Fruit fly (Drosophila melanogaster) whole organism, prepupa: Measurements from ENCODE around the gene SclA.
A peak's percentile ranks its signal among the peaks of the same experiment; 100 is the strongest.

Source experiments
- Blimp-1 ChIP-seq: fragments of 200-800 bp; sonication (Bioruptor generic); optimal IDR thresholded peaks from 3 replicates; lab custom pipeline; 2017; ENCODE audit warnings: missing biosample characterization, missing genetic modification characterization, mild to moderate bottlenecking, moderate library complexity, missing genetic modification reagents
- CG11294 ChIP-seq: fragments of 200-800 bp; sonication (Bioruptor generic); IDR thresholded peaks from 2 replicates; pipeline ENCODE4 v1.3.6; 2022; ENCODE audit warnings: missing biosample characterization, missing genetic modification characterization
- CG11762 ChIP-seq: fragments of 200-800 bp; sonication (Bioruptor generic); optimal IDR thresholded peaks from 3 replicates; lab custom pipeline; 2016; ENCODE audit warnings: missing biosample characterization, missing genetic modification characterization; ENCODE audit not compliant: insufficient read depth
- CG15336 ChIP-seq: fragments of 200-800 bp; sonication (Bioruptor generic); IDR thresholded peaks from 2 replicates; pipeline ENCODE4 v1.3.6; 2022; ENCODE audit warnings: missing biosample characterization, missing genetic modification characterization
- CG3032 ChIP-seq: fragments of 200-800 bp; optimal IDR thresholded peaks from 2 replicates; lab custom pipeline; 2019; ENCODE audit warnings: missing biosample characterization, mild to moderate bottlenecking, missing genetic modification characterization, moderate library complexity
- CG32006 ChIP-seq: fragments of 200-800 bp; sonication (Bioruptor generic); optimal IDR thresholded peaks from 3 replicates; lab custom pipeline; 2017; ENCODE audit warnings: missing biosample characterization, mild to moderate bottlenecking, missing genetic modification characterization
- CG34406 ChIP-seq: fragments of 200-800 bp; sonication (Bioruptor generic); optimal IDR thresholded peaks from 3 replicates; lab custom pipeline; 2016; ENCODE audit warnings: missing biosample characterization, missing genetic modification characterization
- CG3919 ChIP-seq: fragments of 200-800 bp; sonication (Bioruptor generic); optimal IDR thresholded peaks from 3 replicates; lab custom pipeline; 2016; ENCODE audit warnings: missing biosample characterization, missing genetic modification characterization
- CG4318 ChIP-seq: fragments of 200-800 bp; sonication (Bioruptor generic); optimal IDR thresholded peaks from 3 replicates; lab custom pipeline; 2017; ENCODE audit warnings: missing biosample characterization, mild to moderate bottlenecking, missing genetic modification characterization
- CG6163 ChIP-seq: fragments of 200-800 bp; sonication (Bioruptor generic); IDR thresholded peaks from 3 replicates; pipeline ENCODE4 v1.3.6; 2022; ENCODE audit warnings: missing biosample characterization, missing genetic modification characterization
- CG6276 ChIP-seq: fragments of 200-800 bp; sonication (Bioruptor generic); optimal IDR thresholded peaks from 2 replicates; lab custom pipeline; 2017; ENCODE audit warnings: missing biosample characterization, mild to moderate bottlenecking, missing genetic modification characterization
- CG6808 ChIP-seq: fragments of 200-800 bp; sonication (Bioruptor generic); optimal IDR thresholded peaks from 3 replicates; lab custom pipeline; 2017; ENCODE audit warnings: missing biosample characterization, missing genetic modification characterization, mild to moderate bottlenecking, moderate library complexity, missing genetic modification reagents
- CG6854 ChIP-seq: fragments of 200-800 bp; sonication (Bioruptor generic); optimal IDR thresholded peaks from 2 replicates; lab custom pipeline; 2017; ENCODE audit warnings: missing biosample characterization, mild to moderate bottlenecking, missing genetic modification characterization
- CG8119 ChIP-seq: fragments of 200-800 bp; sonication (Bioruptor generic); IDR thresholded peaks from 3 replicates; pipeline ENCODE4 v1.3.6; 2022; ENCODE audit warnings: missing biosample characterization, missing genetic modification characterization
- CG8319 ChIP-seq: fragments of 200-800 bp; sonication (Bioruptor generic); optimal IDR thresholded peaks from 3 replicates; lab custom pipeline; 2016; ENCODE audit warnings: missing biosample characterization, missing genetic modification characterization
- CG9139 ChIP-seq: fragments of 200-800 bp; sonication (Bioruptor generic); optimal IDR thresholded peaks from 3 replicates; lab custom pipeline; 2017; ENCODE audit warnings: missing biosample characterization, mild to moderate bottlenecking, missing genetic modification characterization
- Eip78C ChIP-seq: fragments of 200-800 bp; sonication (Bioruptor generic); peaks from one replicate; lab custom pipeline; 2016; ENCODE audit warnings: missing biosample characterization, missing genetic modification characterization
- Eip93F ChIP-seq: fragments of 200-800 bp; sonication (Bioruptor generic); optimal IDR thresholded peaks from 2 replicates; lab custom pipeline; 2016; ENCODE audit warnings: missing biosample characterization, mild to moderate bottlenecking, missing genetic modification characterization
- Ets21C ChIP-seq: fragments of 200-800 bp; sonication (Bioruptor generic); optimal IDR thresholded peaks from 3 replicates; lab custom pipeline; 2016; ENCODE audit warnings: missing biosample characterization, missing genetic modification characterization
- Gug ChIP-seq: fragments of 200-800 bp; sonication (Bioruptor generic); IDR thresholded peaks from 2 replicates; pipeline ENCODE4 v1.3.6; 2022; ENCODE audit warnings: missing biosample characterization, missing genetic modification characterization
- Hr38 ChIP-seq: sonication (Bioruptor generic); optimal IDR thresholded peaks from 2 replicates; lab custom pipeline; 2016; ENCODE audit warnings: missing biosample characterization, missing genetic modification characterization
- Hr39 ChIP-seq: fragments of 200-800 bp; sonication (Bioruptor generic); optimal IDR thresholded peaks from 2 replicates; lab custom pipeline; 2016; ENCODE audit warnings: missing biosample characterization, missing genetic modification characterization
- Hr4 ChIP-seq: fragments of 200-800 bp; sonication (Bioruptor generic); optimal IDR thresholded peaks from 3 replicates; lab custom pipeline; 2016; ENCODE audit warnings: missing biosample characterization, missing genetic modification characterization
- Lpt ChIP-seq: fragments of 200-800 bp; sonication (Bioruptor generic); optimal IDR thresholded peaks from 3 replicates; lab custom pipeline; 2016; ENCODE audit warnings: missing biosample characterization, missing genetic modification characterization
- Met ChIP-seq: fragments of 200-800 bp; sonication (Bioruptor generic); optimal IDR thresholded peaks from 3 replicates; lab custom pipeline; 2016; ENCODE audit warnings: missing biosample characterization, missing genetic modification characterization
- OdsH ChIP-seq: fragments of 200-800 bp; sonication (Bioruptor generic); optimal IDR thresholded peaks from 3 replicates; lab custom pipeline; 2016; ENCODE audit warnings: missing biosample characterization, missing genetic modification characterization
- Smox ChIP-seq: fragments of 200-800 bp; sonication (Bioruptor generic); optimal IDR thresholded peaks from 3 replicates; lab custom pipeline; 2016; ENCODE audit warnings: missing biosample characterization, missing genetic modification characterization
- Sox102F ChIP-seq: fragments of 200-800 bp; sonication (Bioruptor generic); optimal IDR thresholded peaks from 2 replicates; lab custom pipeline; 2016; ENCODE audit warnings: missing biosample characterization, mild to moderate bottlenecking, missing genetic modification characterization
- Sox14 ChIP-seq: fragments of 200-800 bp; sonication (Bioruptor generic); optimal IDR thresholded peaks from 3 replicates; lab custom pipeline; 2016; ENCODE audit warnings: missing biosample characterization, missing genetic modification characterization
- Sox15 ChIP-seq: fragments of 200-800 bp; sonication (Bioruptor generic); optimal IDR thresholded peaks from 3 replicates; lab custom pipeline; 2016; ENCODE audit warnings: missing biosample characterization, missing genetic modification characterization
- achi ChIP-seq: fragments of 200-800 bp; sonication (Bioruptor generic); optimal IDR thresholded peaks from 3 replicates; lab custom pipeline; 2016; ENCODE audit warnings: missing biosample characterization, missing genetic modification characterization
- acj6 ChIP-seq: fragments of 200-800 bp; sonication (Bioruptor generic); optimal IDR thresholded peaks from 3 replicates; lab custom pipeline; 2016; ENCODE audit warnings: missing biosample characterization, missing genetic modification characterization
- cyc ChIP-seq: fragments of 200-800 bp; sonication (Bioruptor generic); optimal IDR thresholded peaks from 3 replicates; lab custom pipeline; 2016; ENCODE audit warnings: missing biosample characterization, missing genetic modification characterization
- dsx ChIP-seq: fragments of 200-800 bp; optimal IDR thresholded peaks from 3 replicates; lab custom pipeline; 2019; ENCODE audit warnings: missing biosample characterization, mild to moderate bottlenecking, missing genetic modification characterization, moderate library complexity; ENCODE audit not compliant: poor library complexity, severe bottlenecking
- eg ChIP-seq: fragments of 200-800 bp; sonication (Bioruptor generic); IDR thresholded peaks from 3 replicates; pipeline ENCODE4 v1.3.6; 2022; ENCODE audit warnings: missing biosample characterization, missing genetic modification characterization
- fd59A ChIP-seq: fragments of 200-800 bp; sonication (Bioruptor generic); optimal IDR thresholded peaks from 2 replicates; lab custom pipeline; 2017; ENCODE audit warnings: missing biosample characterization, mild to moderate bottlenecking, missing genetic modification characterization, missing genetic modification reagents
- fd85E ChIP-seq: fragments of 200-800 bp; sonication (Bioruptor generic); optimal IDR thresholded peaks from 3 replicates; lab custom pipeline; 2016; ENCODE audit warnings: missing biosample characterization, missing genetic modification characterization
- fkh ChIP-seq: fragments of 200-800 bp; sonication (Bioruptor generic); optimal IDR thresholded peaks from 3 replicates; lab custom pipeline; 2017; ENCODE audit warnings: missing biosample characterization, mild to moderate bottlenecking, missing genetic modification characterization, moderate library complexity
- net ChIP-seq: fragments of 200-800 bp; sonication (Bioruptor generic); optimal IDR thresholded peaks from 3 replicates; lab custom pipeline; 2016; ENCODE audit warnings: missing biosample characterization, missing genetic modification characterization
- pdm3 ChIP-seq: fragments of 200-800 bp; sonication (Bioruptor generic); optimal IDR thresholded peaks from 3 replicates; lab custom pipeline; 2016; ENCODE audit warnings: missing biosample characterization, missing genetic modification characterization
- salr ChIP-seq, 2 experiments: fragments of 200-800 bp; sonication (Bioruptor generic); optimal IDR thresholded peaks; 3 replicates each; lab custom pipeline; 2016 to 2018; ENCODE audit warnings: missing biosample characterization in 2 of 2, missing genetic modification characterization in 2 of 2, mild to moderate bottlenecking in 1 of 2
- svp ChIP-seq: fragments of 200-800 bp; sonication (Bioruptor generic); peaks from one replicate; lab custom pipeline; 2016; ENCODE audit warnings: missing biosample characterization, missing genetic modification characterization
- topi ChIP-seq: fragments of 200-800 bp; sonication (Bioruptor generic); optimal IDR thresholded peaks from 3 replicates; lab custom pipeline; 2016; ENCODE audit warnings: missing biosample characterization, missing genetic modification characterization
- vri ChIP-seq: fragments of 200-800 bp; sonication (Bioruptor generic); optimal IDR thresholded peaks from 3 replicates; lab custom pipeline; 2016; ENCODE audit warnings: missing biosample characterization, mild to moderate bottlenecking, missing genetic modification characterization

SclA gene

DNA sequence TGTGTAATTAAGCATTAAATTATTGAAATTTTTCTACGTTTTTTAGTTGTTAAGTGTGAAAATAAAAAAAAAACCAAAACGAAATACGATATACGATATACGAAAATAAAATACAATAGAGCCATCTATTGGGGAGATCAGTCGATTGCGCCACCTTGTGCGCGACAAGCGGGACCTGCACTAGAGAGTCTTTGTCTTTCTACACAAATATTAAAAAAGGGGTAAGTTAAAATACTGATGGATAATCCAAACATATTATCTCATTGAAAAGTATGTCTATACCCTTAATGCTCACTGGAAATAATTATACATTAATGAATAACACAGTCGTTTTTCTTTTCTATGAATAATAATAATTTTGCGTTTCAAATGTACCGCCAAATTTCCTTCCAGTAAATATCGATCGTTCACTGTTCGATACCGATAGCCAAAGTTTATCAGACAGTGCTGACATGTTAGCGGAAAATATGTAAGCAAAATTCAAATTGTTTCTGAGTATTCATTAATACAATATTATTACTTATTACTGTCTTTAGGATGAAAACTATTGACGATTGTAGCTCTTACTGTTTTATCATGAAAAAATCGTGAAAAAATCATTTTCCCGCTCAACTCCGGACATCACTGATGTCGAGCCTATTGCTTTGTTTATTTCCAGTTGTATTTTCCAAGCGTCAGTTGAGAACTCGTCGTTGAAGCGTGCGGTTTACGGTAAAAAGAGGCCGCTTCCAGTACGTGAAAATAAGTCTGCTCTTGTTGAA is 21.6 kb upstream of the SclA start, which contains the start of gene mdy (continued):
- TF ChIP-seq salr (GFP tag; optimal IDR thresholded peaks at IDR 0.05; lab: Kevin White, UChicago) (peak in 1 of 2 experiments; percentile 44), Gug (peak; percentile 52), CG9139 (GFP tag; lab: Kevin White, UChicago) (no peak), Met (peak; percentile 74), CG11762 (GFP tag; lab: Kevin White, UChicago) (peak; percentile 49), fd85E (GFP tag; lab: Kevin White, UChicago) (no peak), CG34406 (GFP tag; lab: Kevin White, UChicago) (no peak), dsx (peak; percentile 36), CG3032 (peak; percentile 25), eg (0 out of 3 replicates have a peak, but pooled peaks have one; percentile 56), Sox14 (GFP tag; lab: Kevin White, UChicago) (peak; percentile 90), Hr38 (GFP tag; lab: Kevin White, UChicago) (no peak), Lpt (GFP tag; lab: Kevin White, UChicago) (peak; percentile 44), svp (GFP tag; lab: Kevin White, UChicago) (peak; percentile 89), net (GFP tag; lab: Kevin White, UChicago) (peak; percentile 40), CG6163 (peak; percentile 70; the same call in 2 of the 3 replicates), acj6 (GFP tag; lab: Kevin White, UChicago) (peak; percentile 64), CG6854 (no peak), Sox15 (GFP tag; lab: Kevin White, UChicago) (no peak), Eip93F (GFP tag; lab: Kevin White, UChicago) (peak; percentile 46), OdsH (GFP tag; lab: Kevin White, UChicago) (peak; percentile 58), Smox (GFP tag; lab: Kevin White, UChicago) (peak; percentile 64), CG11294 (no peak; the same call in 1 of the 2 replicates), Sox102F (GFP tag; lab: Kevin White, UChicago) (peak; percentile 68), achi (GFP tag; lab: Kevin White, UChicago) (peak; percentile 41), Blimp-1 (GFP tag; lab: Kevin White, UChicago) (no peak)

dm6 chr2L:16816750-16817087 is 21.1 kb upstream of the SclA start:
- TF ChIP-seq svp (GFP tag; lab: Kevin White, UChicago) (peak; percentile 73), fkh (GFP tag; lab: Kevin White, UChicago) (peak; percentile 25), Gug (no peak), CG6854 (peak; percentile 82), Blimp-1 (GFP tag; lab: Kevin White, UChicago) (peak; percentile 96)

DNA sequence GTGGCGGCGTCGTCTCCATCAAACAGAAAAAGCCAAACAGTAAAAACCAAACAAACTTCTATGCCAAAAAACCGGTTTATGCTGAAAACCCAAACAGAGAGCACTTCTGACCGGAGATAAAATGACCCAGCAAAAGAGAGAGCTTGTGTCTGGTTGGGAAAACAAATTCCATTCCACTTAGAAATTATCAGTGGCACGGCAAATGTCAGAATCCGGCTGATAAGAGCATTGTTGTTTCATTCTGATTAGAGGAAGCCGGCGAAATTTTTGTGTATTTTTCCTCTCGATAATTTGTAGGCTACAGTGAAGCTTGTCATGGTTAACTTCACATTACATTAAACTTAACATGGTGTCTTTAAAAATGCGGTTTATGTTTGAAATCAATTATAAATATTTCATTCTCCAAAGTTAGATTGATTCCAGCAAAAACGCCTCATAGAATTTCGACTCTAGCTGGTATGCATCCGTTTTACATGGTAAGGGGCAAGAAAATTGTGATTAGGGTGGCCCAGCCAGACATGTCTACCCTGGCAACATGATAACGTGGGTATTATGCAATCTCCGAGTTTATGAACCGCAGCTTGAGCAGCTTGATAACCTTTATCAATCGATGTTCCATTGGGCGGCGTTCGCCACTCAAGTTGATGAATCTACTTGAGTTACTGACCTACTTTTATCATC is 20.2 kb upstream of the SclA start:
- TF ChIP-seq CG6276 (GFP tag; lab: Kevin White, UChicago) (no peak), fd59A (GFP tag; lab: Kevin White, UChicago) (no peak), topi (GFP tag; lab: Kevin White, UChicago) (peak; percentile 7), CG9139 (GFP tag; lab: Kevin White, UChicago) (no peak), CG6854 (no peak), Gug (no peak), pdm3 (no peak), CG3919 (GFP tag; lab: Kevin White, UChicago) (no peak), Hr39 (GFP tag; lab: Kevin White, UChicago) (peak; percentile 2), CG8119 (GFP tag; lab: Robert Waterston, UW) (no peak), CG11294 (no peak), svp (GFP tag; lab: Kevin White, UChicago) (peak; percentile 96), CG4318 (GFP tag; lab: Kevin White, UChicago) (no peak), Blimp-1 (GFP tag; lab: Kevin White, UChicago) (no peak), CG15336 (GFP tag; lab: Robert Waterston, UW) (no peak), salr (GFP tag; optimal IDR thresholded peaks at IDR 0.05; lab: Kevin White, UChicago) (no peak), eg (no peak), CG6163 (no peak), Met (peak; percentile 20), cyc (GFP tag; lab: Kevin White, UChicago) (no peak), fd85E (GFP tag; lab: Kevin White, UChicago) (no peak), CG11762 (GFP tag; lab: Kevin White, UChicago) (no peak), achi (GFP tag; lab: Kevin White, UChicago) (no peak), CG6808 (GFP tag; lab: Kevin White, UChicago) (no peak), CG32006 (GFP tag; lab: Kevin White, UChicago) (no peak), vri (peak; percentile 86), Hr4 (GFP tag; lab: Kevin White, UChicago) (no peak), Ets21C (no peak), Hr38 (GFP tag; lab: Kevin White, UChicago) (no peak), CG8319 (no peak), Sox15 (GFP tag; lab: Kevin White, UChicago) (no peak), Eip78C (GFP tag; lab: Kevin White, UChicago) (peak; percentile 33)
